Worm (Caenorhabditis elegans) whole organism, midembryonic: ENCODE measurements around the gene mpst-3.

Experiments
- T22C8.4 ChIP-seq: fragments of 200-800 bp; sonication (Bioruptor generic); IDR thresholded peaks from 2 replicates; pipeline ENCODE4 v1.3.6; 2022; ENCODE audit warnings: missing genetic modification characterization, missing compliant biosample characterization
- cog-1 ChIP-seq: sonication (generic microtip); optimal IDR thresholded peaks from 2 replicates; lab custom pipeline; 2016; ENCODE audit warnings: missing genetic modification characterization, missing compliant biosample characterization
- flt-1 ChIP-seq: fragments of 200-800 bp; sonication (Bioruptor generic); IDR thresholded peaks from 2 replicates; pipeline ENCODE4 v1.3.6; 2022; ENCODE audit warnings: missing genetic modification characterization, missing compliant biosample characterization
- klf-2 ChIP-seq: fragments of 200-800 bp; sonication (Bioruptor generic); conservative IDR thresholded peaks from 2 replicates; pipeline ENCODE4 v1.3.6; 2022; ENCODE audit warnings: missing genetic modification reagents, missing genetic modification characterization, missing compliant biosample characterization
- med-1 ChIP-seq: sonication (generic microtip); optimal IDR thresholded peaks from 2 replicates; lab custom pipeline; 2017; ENCODE audit warnings: missing genetic modification characterization, mild to moderate bottlenecking, missing compliant biosample characterization, antibody characterized with exemption, missing genetic modification reagents; ENCODE audit not compliant: insufficient read depth
- ref-1 ChIP-seq: fragments of 200-800 bp; sonication (Bioruptor generic); conservative IDR thresholded peaks from 2 replicates; pipeline ENCODE4 v1.3.6; 2022; ENCODE audit warnings: missing genetic modification reagents, missing genetic modification characterization, missing compliant biosample characterization
- tab-1 ChIP-seq: fragments of 200-800 bp; sonication (Bioruptor generic); IDR thresholded peaks from 2 replicates; pipeline ENCODE4 v1.3.6; 2022; ENCODE audit warnings: missing genetic modification characterization, missing compliant biosample characterization
- ztf-23 ChIP-seq: fragments of 200-800 bp; sonication (Bioruptor generic); IDR thresholded peaks from 2 replicates; pipeline ENCODE4 v1.3.6; 2022; ENCODE audit warnings: missing genetic modification reagents, missing genetic modification characterization, missing compliant biosample characterization
- ztf-29 ChIP-seq: fragments of 200-800 bp; sonication (Bioruptor generic); IDR thresholded peaks from 2 replicates; pipeline ENCODE4 v1.3.6; 2022; ENCODE audit warnings: missing genetic modification reagents, missing genetic modification characterization, missing compliant biosample characterization

The mpst-3 gene

ce11 chrV:14921509-14921908 lies 26.1 kb downstream of the mpst-3 start, which contains the start of gene zmp-4:
zmp-4 (minus strand) TSS chrV:14921609.
- TF ChIP-seq T22C8.4: no peak
- TF ChIP-seq ref-1: no peak
- no peak for TF ChIP-seq ztf-29 (GFP tag; lab: Robert Waterston, UW)
- no peak for TF ChIP-seq flt-1
- no peak for TF ChIP-seq med-1
- no peak for TF ChIP-seq cog-1 (tag; lab: Kevin White, UChicago)
- TF ChIP-seq tab-1: no peak
- no peak for TF ChIP-seq ztf-23 (GFP tag; lab: Robert Waterston, UW)

- no peak for TF ChIP-seq flt-1
Observed at ce11 chrV:14924104-14924503, 28.7 kb downstream of the mpst-3 start, which contains the start of gene srg-54. srg-54 (minus strand) TSS chrV:14924204.

DNA sequence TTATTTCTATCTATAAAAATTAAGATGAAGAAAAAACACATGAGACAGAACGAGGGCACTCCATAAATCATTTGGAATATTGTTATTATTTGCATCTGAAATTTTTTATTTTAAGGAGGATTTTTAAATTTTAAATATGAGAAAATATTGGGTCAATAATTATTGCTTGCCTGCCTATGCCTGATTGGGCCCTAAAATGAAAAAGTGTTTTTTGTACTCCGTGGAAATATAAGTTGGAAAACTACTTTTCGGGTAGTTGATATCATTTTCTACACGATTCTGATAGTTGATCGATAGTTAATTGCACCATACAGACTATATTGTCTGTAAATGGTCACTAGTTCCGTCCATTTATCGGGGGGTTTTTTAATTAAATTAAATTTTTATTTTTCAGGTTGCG lies 32.8 kb downstream of the mpst-3 start, which contains the start of gene srg-55:
srg-55 (minus strand) TSS at position 101 of the 400 bp plus-strand sequence.
- TF ChIP-seq klf-2: no peak

DNA sequence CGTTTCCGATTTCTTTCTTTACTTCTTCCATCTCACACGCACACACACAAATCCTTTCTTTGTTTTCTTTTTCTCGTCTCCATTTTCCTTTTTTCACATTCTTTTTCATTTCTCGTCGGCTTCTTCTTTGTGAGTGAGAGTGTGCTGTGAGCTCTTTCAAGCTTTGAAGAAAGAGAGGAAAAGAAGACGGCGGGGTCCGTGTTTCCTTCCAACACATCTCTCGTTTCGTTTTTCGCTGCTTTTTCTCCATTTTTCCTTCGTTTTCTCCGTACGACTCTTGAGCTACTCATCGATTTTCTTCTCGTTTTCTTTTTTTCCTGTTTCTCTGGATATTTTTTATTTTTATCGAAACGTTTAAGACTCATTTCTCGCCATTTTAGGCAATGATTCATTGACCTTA lies 34.7 kb downstream of the mpst-3 start:
- no peak for TF ChIP-seq ref-1
- no peak for TF ChIP-seq flt-1
- no peak for TF ChIP-seq cog-1 (tag; lab: Kevin White, UChicago)
- TF ChIP-seq tab-1: no peak
- no peak for TF ChIP-seq ztf-29 (GFP tag; lab: Robert Waterston, UW)
- TF ChIP-seq klf-2: no peak
- TF ChIP-seq ztf-23 (GFP tag; lab: Robert Waterston, UW): no peak
- no peak for TF ChIP-seq med-1
- TF ChIP-seq T22C8.4: no peak

ce11 chrV:14933450-14934218 lies 38.2 kb downstream of the mpst-3 start:
- TF ChIP-seq med-1: no peak
- no peak for TF ChIP-seq ztf-29 (GFP tag; lab: Robert Waterston, UW)

ce11 chrV:14936587-14936986 lies 41.1 kb downstream of the mpst-3 start, which contains the start of gene C30G7.2:
C30G7.2 (plus strand) TSS chrV:14936887.
- TF ChIP-seq flt-1 (no peak), med-1 (no peak)

ce11 chrV:14942898-14943297 lies 47.5 kb downstream of the mpst-3 start:
- no peak for TF ChIP-seq med-1

DNA sequence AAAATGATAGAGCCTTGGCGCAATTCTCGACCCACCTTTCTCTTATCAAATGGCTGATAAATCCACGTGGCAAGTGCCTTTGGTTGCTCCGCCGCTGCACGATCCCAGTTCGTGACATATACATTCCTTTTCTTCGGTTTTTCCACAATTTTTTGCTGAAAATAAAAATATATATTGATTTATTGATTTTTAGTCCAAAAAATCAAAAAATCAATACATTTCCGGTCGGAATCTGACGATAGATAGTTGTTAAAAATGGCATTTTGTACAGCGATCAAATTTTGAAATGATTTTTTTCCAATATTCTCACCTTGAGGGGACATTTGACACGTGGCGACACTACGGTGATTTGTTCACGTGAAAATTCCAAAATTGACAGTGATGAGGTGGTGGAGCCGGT lies 48.3 kb downstream of the mpst-3 start:
- no peak for TF ChIP-seq flt-1
- no peak for TF ChIP-seq klf-2
- TF ChIP-seq ztf-29 (GFP tag; lab: Robert Waterston, UW): no peak
- no peak for TF ChIP-seq cog-1 (tag; lab: Kevin White, UChicago)
- TF ChIP-seq med-1: no peak
- no peak for TF ChIP-seq ztf-23 (GFP tag; lab: Robert Waterston, UW)
- no peak for TF ChIP-seq ref-1
- TF ChIP-seq T22C8.4: no peak
- no peak for TF ChIP-seq tab-1

DNA sequence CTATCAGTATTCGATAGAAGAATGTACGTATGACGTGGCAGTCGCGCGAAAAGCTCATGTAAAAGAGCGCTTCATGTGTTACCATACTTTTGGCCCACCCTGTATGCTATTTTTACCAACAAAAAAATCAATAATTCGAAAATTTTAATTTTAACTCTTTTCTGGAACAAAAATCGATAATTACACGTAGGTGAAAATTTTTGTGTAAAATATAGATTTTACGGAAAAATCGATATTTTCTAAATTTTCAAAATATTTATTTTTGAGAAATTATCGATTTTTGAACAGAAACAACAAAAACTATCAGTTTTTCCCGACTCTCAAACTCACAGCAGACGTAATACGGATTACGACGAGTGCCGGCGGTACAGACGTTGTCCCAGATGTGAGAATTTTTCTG lies 49.7 kb downstream of the mpst-3 start:
- no peak for TF ChIP-seq cog-1 (tag; lab: Kevin White, UChicago)
- peak; percentile 78 for TF ChIP-seq T22C8.4
- no peak for TF ChIP-seq flt-1
- no peak for TF ChIP-seq med-1
- no peak for TF ChIP-seq ref-1
- no peak for TF ChIP-seq tab-1
- no peak for TF ChIP-seq ztf-29 (GFP tag; lab: Robert Waterston, UW)

DNA sequence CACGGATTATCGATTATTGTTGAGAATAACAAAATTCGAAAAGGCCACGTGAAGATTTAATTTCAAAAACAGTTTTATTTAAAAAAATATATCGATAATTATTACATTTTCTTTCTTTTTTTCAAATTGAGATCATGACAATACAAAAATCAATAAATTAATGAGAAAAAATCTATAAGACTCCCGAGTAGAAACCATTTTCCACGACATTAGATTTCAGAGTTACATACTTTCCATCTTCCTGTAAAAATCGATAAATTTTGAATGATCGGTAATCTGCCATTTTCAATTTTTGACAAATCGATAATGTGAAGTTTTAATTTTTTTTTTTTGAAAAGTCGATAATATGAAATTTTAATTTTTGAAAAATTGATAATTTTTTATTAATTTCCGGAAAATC lies 50.2 kb downstream of the mpst-3 start, which contains the start of gene C30G7.3:
C30G7.3 (minus strand) TSS at position 8 of the 400 bp plus-strand sequence.
- TF ChIP-seq cog-1 (tag; lab: Kevin White, UChicago) (no peak), med-1 (no peak), T22C8.4 (no peak), klf-2 (no peak), ztf-23 (GFP tag; lab: Robert Waterston, UW) (no peak), flt-1 (no peak), tab-1 (no peak)

DNA sequence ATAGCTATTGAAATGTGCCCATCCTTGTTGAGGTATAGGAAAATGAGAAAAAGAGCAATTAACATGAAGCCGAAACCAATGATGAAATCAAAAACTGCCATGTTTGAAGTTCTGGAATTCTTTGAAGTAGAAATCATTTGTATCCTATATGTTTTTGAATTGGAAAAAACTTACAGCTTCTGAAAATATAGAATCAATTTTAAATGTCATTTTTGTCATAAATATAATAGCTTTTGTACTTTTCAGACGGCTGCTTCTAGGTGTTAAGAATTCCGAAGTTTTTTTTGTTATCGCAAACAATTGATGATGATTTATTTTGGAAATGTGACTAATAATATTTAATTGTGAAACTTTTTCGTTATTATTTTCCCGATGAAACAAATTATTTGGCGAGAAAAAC lies 51.6 kb downstream of the mpst-3 start, which contains the start of gene C30G7.4:
C30G7.4 (minus strand) TSS at position 101 of the 400 bp plus-strand sequence.
- TF ChIP-seq T22C8.4: no peak
- no peak for TF ChIP-seq ztf-23 (GFP tag; lab: Robert Waterston, UW)
- no peak for TF ChIP-seq klf-2
- no peak for TF ChIP-seq tab-1
- TF ChIP-seq cog-1 (tag; lab: Kevin White, UChicago): no peak
- no peak for TF ChIP-seq ref-1
- TF ChIP-seq ztf-29 (GFP tag; lab: Robert Waterston, UW): no peak
- TF ChIP-seq med-1: no peak
- no peak for TF ChIP-seq flt-1

DNA sequence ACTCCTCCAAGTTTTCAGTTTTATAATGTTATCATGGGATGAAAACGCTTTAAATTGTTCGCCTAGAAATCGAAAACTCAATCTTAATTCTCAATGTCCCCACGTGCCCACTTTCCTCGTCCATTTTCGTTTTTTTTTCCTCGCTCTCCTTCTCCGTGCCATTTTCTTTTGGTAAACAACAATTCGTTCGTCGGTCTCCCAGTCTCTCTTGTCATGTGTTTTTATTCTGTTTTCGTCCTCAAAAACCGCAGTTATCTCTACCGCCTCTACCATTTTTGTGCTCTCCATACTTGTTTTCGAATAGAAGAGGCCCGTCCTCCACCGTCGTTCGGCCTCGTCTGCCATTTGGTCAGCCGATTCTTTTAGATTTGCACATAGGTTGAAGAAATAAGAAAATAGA lies 53.1 kb downstream of the mpst-3 start:
- TF ChIP-seq cog-1 (tag; lab: Kevin White, UChicago) (no peak), T22C8.4 (no peak), ztf-29 (GFP tag; lab: Robert Waterston, UW) (no peak), klf-2 (no peak), flt-1 (no peak), med-1 (no peak), ref-1 (no peak), tab-1 (no peak), ztf-23 (GFP tag; lab: Robert Waterston, UW) (no peak)
